Fruit fly (Drosophila melanogaster) whole organism, pupa: ENCODE results near the gene CG18131.

Experiments
- CG10348 ChIP-seq: fragments of 200-800 bp; sonication (Bioruptor generic); IDR thresholded peaks from 2 replicates; pipeline ENCODE4 v1.3.6; 2022; ENCODE audit warnings: missing biosample characterization, missing genetic modification characterization
- CG12605 ChIP-seq: fragments of 200-800 bp; sonication (Bioruptor generic); IDR thresholded peaks from 2 replicates; pipeline ENCODE4 v1.3.6; 2022; ENCODE audit warnings: missing biosample characterization, missing genetic modification characterization
- CG13204 ChIP-seq: fragments of 200-800 bp; sonication (Bioruptor generic); optimal IDR thresholded peaks from 2 replicates; lab custom pipeline; 2018; ENCODE audit warnings: missing biosample characterization, mild to moderate bottlenecking, missing genetic modification characterization, moderate library complexity
- CG14655 ChIP-seq: fragments of 200-800 bp; sonication (Bioruptor generic); optimal IDR thresholded peaks from 3 replicates; lab custom pipeline; 2017; ENCODE audit warnings: mild to moderate bottlenecking, missing biosample characterization, missing genetic modification reagents, missing genetic modification characterization
- CG15710 ChIP-seq: fragments of 200-800 bp; sonication (Bioruptor generic); optimal IDR thresholded peaks from 2 replicates; lab custom pipeline; 2018; ENCODE audit warnings: missing biosample characterization, mild to moderate bottlenecking, missing genetic modification characterization, moderate library complexity
- CG17806 ChIP-seq: fragments of 200-800 bp; sonication (Bioruptor generic); optimal IDR thresholded peaks from 2 replicates; lab custom pipeline; 2018; ENCODE audit warnings: missing biosample characterization, mild to moderate bottlenecking, missing genetic modification characterization, moderate library complexity
- CG32121 ChIP-seq: fragments of 200-800 bp; sonication (Bioruptor generic); IDR thresholded peaks from 2 replicates; pipeline ENCODE4 v1.3.6; 2022; ENCODE audit warnings: missing biosample characterization, missing genetic modification characterization
- CG34367 ChIP-seq: fragments of 200-800 bp; sonication (Bioruptor generic); optimal IDR thresholded peaks from 2 replicates; lab custom pipeline; 2018; ENCODE audit warnings: missing biosample characterization, mild to moderate bottlenecking, missing genetic modification characterization
- CG4496 ChIP-seq: fragments of 200-800 bp; sonication (Bioruptor generic); IDR thresholded peaks from 3 replicates; pipeline ENCODE4 v1.3.6; 2022; ENCODE audit warnings: missing biosample characterization, missing genetic modification characterization
- CG8159 ChIP-seq: fragments of 200-800 bp; sonication (Bioruptor generic); optimal IDR thresholded peaks from 3 replicates; lab custom pipeline; 2018; ENCODE audit warnings: missing biosample characterization, mild to moderate bottlenecking, missing genetic modification characterization, moderate library complexity
- CG8301 ChIP-seq: fragments of 200-800 bp; sonication (Bioruptor generic); optimal IDR thresholded peaks from 2 replicates; lab custom pipeline; 2018; ENCODE audit warnings: missing biosample characterization, mild to moderate bottlenecking, missing genetic modification characterization
- CG9948 ChIP-seq: fragments of 200-800 bp; sonication (Bioruptor generic); optimal IDR thresholded peaks from 2 replicates; lab custom pipeline; 2018; ENCODE audit warnings: missing biosample characterization, mild to moderate bottlenecking, missing genetic modification characterization, moderate library complexity
- D1 ChIP-seq: fragments of 200-800 bp; sonication (Bioruptor generic); optimal IDR thresholded peaks from 2 replicates; lab custom pipeline; 2018; ENCODE audit warnings: missing biosample characterization, mild to moderate bottlenecking, missing genetic modification characterization, moderate library complexity
- EcR ChIP-seq: fragments of 200-800 bp; sonication (Bioruptor generic); optimal IDR thresholded peaks from 3 replicates; lab custom pipeline; 2019; ENCODE audit warnings: missing biosample characterization, missing genetic modification characterization, mild to moderate bottlenecking, moderate library complexity, missing genetic modification reagents
- Ets98B ChIP-seq: fragments of 200-800 bp; sonication (Bioruptor generic); IDR thresholded peaks from 2 replicates; pipeline ENCODE4 v1.3.6; 2022; ENCODE audit warnings: missing biosample characterization, missing genetic modification characterization
- Pif1A ChIP-seq: fragments of 200-800 bp; sonication (Bioruptor generic); optimal IDR thresholded peaks from 3 replicates; lab custom pipeline; 2016; ENCODE audit warnings: missing biosample characterization, missing genetic modification characterization
- Pif1B ChIP-seq: fragments of 200-800 bp; sonication (Bioruptor generic); optimal IDR thresholded peaks from 3 replicates; lab custom pipeline; 2016; ENCODE audit warnings: missing biosample characterization, missing genetic modification characterization
- Snoo ChIP-seq: fragments of 200-800 bp; sonication (Bioruptor generic); optimal IDR thresholded peaks from 3 replicates; lab custom pipeline; 2017; ENCODE audit warnings: missing biosample characterization, mild to moderate bottlenecking, missing genetic modification characterization, inconsistent platforms
- fd96Ca ChIP-seq: fragments of 200-800 bp; sonication (Bioruptor generic); IDR thresholded peaks from 3 replicates; pipeline ENCODE4 v1.3.6; 2022; ENCODE audit warnings: missing biosample characterization, missing genetic modification characterization
- gl ChIP-seq: fragments of 200-800 bp; sonication (Bioruptor generic); optimal IDR thresholded peaks from 2 replicates; lab custom pipeline; 2018; ENCODE audit warnings: missing biosample characterization, mild to moderate bottlenecking, missing genetic modification characterization
- rn ChIP-seq: fragments of 200-800 bp; sonication (Bioruptor generic); IDR thresholded peaks from 2 replicates; pipeline ENCODE4 v1.3.6; 2022; ENCODE audit warnings: missing biosample characterization, missing genetic modification characterization

Gene CG18131

DNA sequence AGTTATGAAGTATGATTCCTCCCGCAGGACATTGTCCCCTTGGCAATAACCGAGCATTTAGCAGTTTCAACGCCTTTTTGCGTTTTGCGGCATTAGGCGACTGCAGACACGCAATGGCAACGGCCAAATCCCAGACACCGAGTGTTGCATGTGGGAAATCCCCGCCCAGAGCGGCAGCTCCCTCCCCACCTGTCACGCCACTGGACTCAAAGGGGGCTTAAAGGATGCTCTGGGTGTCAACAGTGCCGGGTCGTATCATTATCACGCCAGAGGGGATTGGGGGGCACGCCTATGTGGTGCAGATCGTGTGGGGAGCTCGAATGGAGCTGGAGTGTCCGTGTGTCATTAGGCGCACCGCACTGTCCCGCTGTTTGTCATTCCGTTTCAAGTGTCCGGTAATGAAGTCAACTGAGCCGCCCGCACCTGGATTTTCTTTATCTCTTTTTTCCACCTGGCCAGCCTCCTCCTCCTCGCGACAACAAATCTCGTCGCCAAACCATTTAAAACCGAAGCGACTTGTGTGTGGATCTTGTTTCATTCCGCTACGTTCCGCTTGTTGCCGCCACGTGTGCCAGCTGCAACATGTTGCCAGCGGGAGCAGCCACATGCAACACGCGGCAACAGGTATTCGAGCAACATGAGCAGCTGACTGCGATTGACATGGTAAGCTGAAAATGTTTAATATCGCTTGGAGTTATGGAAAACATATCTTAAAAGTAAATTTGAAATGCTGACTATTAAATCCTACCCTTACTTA lies 39.8 kb downstream of the CG18131 start:
- TF ChIP-seq Snoo (tag; lab: Kevin White, UChicago) (no peak), CG12605 (peak; percentile 65; the same call in 1 of the 2 replicates), Ets98B (GFP tag; lab: Robert Waterston, UW) (no peak), fd96Ca (GFP tag; lab: Robert Waterston, UW) (no peak), CG8159 (tag; lab: Kevin White, UChicago) (no peak), rn (GFP tag; lab: Robert Waterston, UW) (no peak), CG15710 (tag; lab: Kevin White, UChicago) (no peak), CG4496 (GFP tag; lab: Robert Waterston, UW) (peak; percentile 51; the same call in 1 of the 3 replicates), CG32121 (no peak), CG13204 (GFP tag; lab: Kevin White, UChicago) (peak; percentile 23), CG9948 (no peak), CG34367 (tag; lab: Kevin White, UChicago) (no peak), CG10348 (GFP tag; lab: Robert Waterston, UW) (no peak), gl (tag; lab: Kevin White, UChicago) (no peak), D1 (no peak), Pif1A (GFP tag; lab: Kevin White, UChicago) (no peak)

DNA sequence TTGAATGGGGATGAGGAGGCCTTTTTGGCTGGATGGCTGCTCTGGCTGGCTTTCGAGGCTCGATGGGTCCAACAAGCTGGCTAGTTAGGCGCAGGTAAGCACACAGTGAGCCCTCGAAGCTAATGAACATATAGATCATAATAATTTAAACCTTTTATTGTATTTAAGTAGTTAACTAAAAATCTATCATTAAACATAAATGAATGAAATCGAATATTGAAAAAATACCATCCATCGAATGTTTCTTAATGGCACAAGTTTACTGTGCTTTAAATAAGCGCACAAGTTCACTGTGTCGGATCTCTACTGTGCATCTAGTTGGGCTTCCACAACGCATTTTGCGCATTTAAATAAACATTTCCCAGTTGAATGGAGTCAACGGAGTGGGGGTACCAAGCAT lies 41.1 kb downstream of the CG18131 start:
- TF ChIP-seq gl (tag; lab: Kevin White, UChicago), result no peak
- TF ChIP-seq CG13204 (GFP tag; lab: Kevin White, UChicago), result no peak
- no peak for TF ChIP-seq rn (GFP tag; lab: Robert Waterston, UW)
- TF ChIP-seq CG4496 (GFP tag; lab: Robert Waterston, UW), result peak; percentile 27; the same call in 1 of the 3 replicates
- TF ChIP-seq CG14655 (GFP tag; lab: Kevin White, UChicago), result peak; percentile 68
- peak; percentile 46 for TF ChIP-seq CG34367 (tag; lab: Kevin White, UChicago)
- TF ChIP-seq CG15710 (tag; lab: Kevin White, UChicago), result peak; percentile 62
- peak; percentile 14 for TF ChIP-seq Pif1A (GFP tag; lab: Kevin White, UChicago)
- TF ChIP-seq D1, result no peak
- peak; percentile 63 for TF ChIP-seq CG9948
- TF ChIP-seq Ets98B (GFP tag; lab: Robert Waterston, UW), result no peak
- peak; percentile 23 for TF ChIP-seq Pif1B (GFP tag; lab: Kevin White, UChicago)
- no peak for TF ChIP-seq fd96Ca (GFP tag; lab: Robert Waterston, UW)
- TF ChIP-seq CG8301 (tag; lab: Kevin White, UChicago), result peak; percentile 50
- no peak for TF ChIP-seq Snoo (tag; lab: Kevin White, UChicago)
- no peak for TF ChIP-seq CG32121
- TF ChIP-seq EcR (GFP tag; lab: Kevin White, UChicago), result no peak
- peak; percentile 65 for TF ChIP-seq CG17806 (tag; lab: Kevin White, UChicago)
- TF ChIP-seq CG8159 (tag; lab: Kevin White, UChicago), result peak; percentile 68
- no peak for TF ChIP-seq CG10348 (GFP tag; lab: Robert Waterston, UW)
- TF ChIP-seq CG12605, result no peak
- TF ChIP-seq, all 21 proteins: peak for 10

DNA sequence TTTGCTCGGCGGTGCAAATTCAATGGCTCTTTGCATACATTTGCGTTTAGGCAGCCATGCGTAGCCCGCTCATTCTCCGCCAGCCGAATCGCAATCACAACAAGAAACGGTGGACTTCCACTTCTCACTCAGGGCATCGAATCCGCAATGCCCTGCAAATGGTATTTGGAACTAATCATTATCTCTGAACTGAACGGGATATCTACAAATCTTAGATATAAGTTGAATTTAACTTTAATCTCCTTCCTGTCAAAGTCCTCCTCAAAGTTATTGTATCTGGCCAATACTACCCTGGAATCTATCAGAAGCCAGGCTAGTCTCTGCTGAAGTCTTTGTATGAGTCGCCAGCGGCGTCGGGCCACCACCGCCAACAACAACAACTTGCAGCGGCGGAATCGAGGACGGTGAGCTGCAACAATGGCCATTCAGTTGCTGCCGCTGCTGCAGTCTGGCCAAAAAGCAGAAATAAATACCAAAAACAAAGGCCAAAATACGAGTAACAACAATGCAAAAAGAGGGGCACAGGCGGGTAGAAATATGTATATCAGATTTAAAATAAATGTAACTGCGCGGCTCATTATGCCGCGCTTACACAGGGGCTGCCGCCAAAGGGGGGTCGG lies 41.7 kb downstream of the CG18131 start:
- peak; percentile 66 for TF ChIP-seq Pif1B (GFP tag; lab: Kevin White, UChicago)
- no peak for TF ChIP-seq D1
- peak; percentile 67 for TF ChIP-seq gl (tag; lab: Kevin White, UChicago)
- peak; percentile 75 for TF ChIP-seq CG17806 (tag; lab: Kevin White, UChicago)
- TF ChIP-seq rn (GFP tag; lab: Robert Waterston, UW), result peak; percentile 63
- TF ChIP-seq fd96Ca (GFP tag; lab: Robert Waterston, UW), result peak; percentile 89
- peak; percentile 85 for TF ChIP-seq CG32121
- peak; percentile 67 for TF ChIP-seq CG15710 (tag; lab: Kevin White, UChicago)
- TF ChIP-seq EcR (GFP tag; lab: Kevin White, UChicago), result no peak
- TF ChIP-seq CG8301 (tag; lab: Kevin White, UChicago), result peak; percentile 71
- peak; percentile 71 for TF ChIP-seq CG9948
- TF ChIP-seq Pif1A (GFP tag; lab: Kevin White, UChicago), result peak; percentile 68
- TF ChIP-seq CG4496 (GFP tag; lab: Robert Waterston, UW), result peak; percentile 90
- TF ChIP-seq CG14655 (GFP tag; lab: Kevin White, UChicago), result peak; percentile 76
- no peak for TF ChIP-seq Snoo (tag; lab: Kevin White, UChicago)
- peak; percentile 81 for TF ChIP-seq CG12605
- TF ChIP-seq CG34367 (tag; lab: Kevin White, UChicago), result peak; percentile 75
- TF ChIP-seq CG8159 (tag; lab: Kevin White, UChicago), result peak; percentile 80
- TF ChIP-seq Ets98B (GFP tag; lab: Robert Waterston, UW), result peak; percentile 84
- TF ChIP-seq CG10348 (GFP tag; lab: Robert Waterston, UW), result 0 out of 2 replicates have a peak, but pooled peaks have one; percentile 25
- peak; percentile 58 for TF ChIP-seq CG13204 (GFP tag; lab: Kevin White, UChicago)
- TF ChIP-seq, all 21 proteins: peak for 18

DNA sequence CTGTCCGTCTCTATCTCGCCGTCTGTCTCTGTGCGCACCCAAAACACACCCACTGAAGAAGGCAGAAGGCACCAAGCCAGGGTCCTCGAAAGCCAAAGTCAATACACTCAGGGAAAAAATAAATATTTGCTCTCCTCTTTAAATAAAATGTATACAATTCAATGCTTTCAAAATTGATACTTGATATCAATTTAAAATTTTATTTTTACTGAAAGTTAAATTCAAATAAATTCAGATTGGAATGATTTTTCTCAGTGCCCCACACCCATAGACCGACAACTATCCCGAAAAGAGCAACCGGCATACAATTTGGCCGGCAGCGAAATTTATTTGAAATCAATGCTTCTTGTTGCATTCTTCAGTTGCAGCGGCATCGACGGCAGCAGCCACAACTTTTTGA lies 43.6 kb downstream of the CG18131 start:
- no peak for TF ChIP-seq fd96Ca (GFP tag; lab: Robert Waterston, UW)
- TF ChIP-seq Pif1A (GFP tag; lab: Kevin White, UChicago), result peak; percentile 55
- no peak for TF ChIP-seq EcR (GFP tag; lab: Kevin White, UChicago)
- peak; percentile 3 for TF ChIP-seq Pif1B (GFP tag; lab: Kevin White, UChicago)
- TF ChIP-seq Snoo (tag; lab: Kevin White, UChicago), result no peak
- TF ChIP-seq CG17806 (tag; lab: Kevin White, UChicago), result peak; percentile 51
- peak; percentile 39 for TF ChIP-seq D1
- TF ChIP-seq CG8159 (tag; lab: Kevin White, UChicago), result peak; percentile 67
- TF ChIP-seq CG34367 (tag; lab: Kevin White, UChicago), result peak; percentile 53
- TF ChIP-seq CG14655 (GFP tag; lab: Kevin White, UChicago), result peak; percentile 70
- TF ChIP-seq CG12605, result peak; percentile 62
- peak; percentile 8 for TF ChIP-seq CG13204 (GFP tag; lab: Kevin White, UChicago)
- TF ChIP-seq CG32121, result no peak; the same call in 1 of the 2 replicates
- TF ChIP-seq Ets98B (GFP tag; lab: Robert Waterston, UW), result peak; percentile 44
- no peak for TF ChIP-seq gl (tag; lab: Kevin White, UChicago)
- TF ChIP-seq CG15710 (tag; lab: Kevin White, UChicago), result peak; percentile 67
- peak; percentile 53 for TF ChIP-seq CG8301 (tag; lab: Kevin White, UChicago)
- peak; percentile 66 for TF ChIP-seq CG4496 (GFP tag; lab: Robert Waterston, UW)
- TF ChIP-seq CG9948, result peak; percentile 68
- TF ChIP-seq CG10348 (GFP tag; lab: Robert Waterston, UW), result no peak
- no peak for TF ChIP-seq rn (GFP tag; lab: Robert Waterston, UW)
